Worm (Caenorhabditis elegans) whole organism, early embryonic: ENCODE measurements around the gene ZK1128.3.

Experiments used
- B0310.2 ChIP-seq: sonication (generic microtip); optimal IDR thresholded peaks from 2 replicates; lab custom pipeline; 2016; ENCODE audit warnings: mild to moderate bottlenecking, missing genetic modification characterization, missing compliant biosample characterization
- F13C5.2 ChIP-seq: sonication (generic microtip); optimal IDR thresholded peaks from 2 replicates; lab custom pipeline; 2017; ENCODE audit warnings: mild to moderate bottlenecking, missing genetic modification characterization, inconsistent platforms, missing compliant biosample characterization
- aly-1 ChIP-seq: sonication (generic microtip); optimal IDR thresholded peaks from 2 replicates; lab custom pipeline; 2016; ENCODE audit warnings: missing genetic modification characterization, missing compliant biosample characterization
- ama-1 ChIP-seq: fragments of 150-350 bp; optimal IDR thresholded peaks from 2 replicates; lab custom pipeline; 2014
- ceh-13 ChIP-seq: fragments of 200-800 bp; sonication (Bioruptor generic); optimal IDR thresholded peaks from 2 replicates; lab custom pipeline; 2018; ENCODE audit warnings: mild to moderate bottlenecking, missing genetic modification characterization, missing compliant biosample characterization
- ceh-36 ChIP-seq: sonication (generic microtip); optimal IDR thresholded peaks from 2 replicates; lab custom pipeline; 2016; ENCODE audit warnings: missing genetic modification characterization, inconsistent platforms, missing compliant biosample characterization
- ets-7 ChIP-seq: sonication (generic microtip); optimal IDR thresholded peaks from 2 replicates; lab custom pipeline; 2016; ENCODE audit warnings: missing genotype, missing genetic modification characterization, missing compliant biosample characterization
- flt-1 ChIP-seq: fragments of 200-800 bp; sonication (Bioruptor generic); IDR thresholded peaks from 2 replicates; pipeline ENCODE4 v1.3.6; 2022; ENCODE audit warnings: missing genetic modification characterization, missing compliant biosample characterization
- hmbx-1 ChIP-seq: sonication (generic microtip); optimal IDR thresholded peaks from 2 replicates; lab custom pipeline; 2016; ENCODE audit warnings: mild to moderate bottlenecking, missing genetic modification characterization, missing compliant biosample characterization
- hmg-4 ChIP-seq: fragments of 200-800 bp; sonication (Bioruptor generic); optimal IDR thresholded peaks from 2 replicates; lab custom pipeline; 2018; ENCODE audit warnings: mild to moderate bottlenecking, missing genetic modification characterization, missing compliant biosample characterization
- hnd-1 ChIP-seq: sonication (generic microtip); optimal IDR thresholded peaks from 2 replicates; lab custom pipeline; 2016; ENCODE audit warnings: missing genetic modification characterization, missing compliant biosample characterization
- pes-1 ChIP-seq: fragments of 200-800 bp; sonication (Bioruptor generic); IDR thresholded peaks from 2 replicates; pipeline ENCODE4 v1.3.6; 2022; ENCODE audit warnings: missing genetic modification reagents, missing genetic modification characterization, missing compliant biosample characterization
- scrt-1 ChIP-seq: fragments of 200-800 bp; sonication (Bioruptor generic); IDR thresholded peaks from 2 replicates; pipeline ENCODE4 v1.3.6; 2022; ENCODE audit warnings: missing genetic modification characterization, missing compliant biosample characterization
- sea-1 ChIP-seq: fragments of 200-800 bp; sonication (Bioruptor generic); conservative IDR thresholded peaks from 2 replicates; pipeline ENCODE4 v1.3.6; 2022; ENCODE audit warnings: missing genetic modification characterization, missing compliant biosample characterization
- tbx-11 ChIP-seq: fragments of 200-800 bp; sonication (Bioruptor generic); IDR thresholded peaks from 2 replicates; pipeline ENCODE4 v1.3.6; 2022; ENCODE audit warnings: missing genetic modification characterization, missing compliant biosample characterization
- tbx-37 ChIP-seq: fragments of 200-800 bp; sonication (Bioruptor generic); conservative IDR thresholded peaks from 2 replicates; pipeline ENCODE4 v1.3.6; 2022; ENCODE audit warnings: missing genetic modification reagents, missing genetic modification characterization, missing compliant biosample characterization
- tra-4 ChIP-seq: sonication (generic microtip); optimal IDR thresholded peaks from 2 replicates; lab custom pipeline; 2017; ENCODE audit warnings: missing genetic modification characterization, missing compliant biosample characterization

ZK1128.3 gene

DNA sequence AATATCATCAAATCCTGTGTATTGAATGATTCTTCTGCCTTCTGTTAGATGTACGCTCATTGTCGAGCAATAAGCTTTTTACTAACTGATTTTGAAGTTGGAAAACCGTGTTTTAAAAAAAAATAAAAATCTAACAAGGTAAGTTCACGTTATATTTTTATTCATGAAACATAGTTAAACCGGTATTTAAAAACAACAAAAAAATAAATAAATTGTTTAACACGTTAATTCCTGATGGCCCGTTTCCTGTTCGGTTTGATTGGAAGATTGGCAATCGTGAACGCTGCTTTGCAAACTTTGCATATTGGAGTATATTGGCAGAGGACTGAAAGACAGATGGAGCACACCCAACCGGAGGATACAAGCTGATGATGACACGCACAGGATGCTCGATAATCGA lies at the start of gene ZK1128.3:
ZK1128.3 (minus strand) TSS at position 101 of the 400 bp plus-strand sequence.
- TF ChIP-seq hmbx-1 (tag; lab: Kevin White, UChicago) (no peak), pes-1 (GFP tag; lab: Robert Waterston, UW) (no peak), B0310.2 (tag; lab: Kevin White, UChicago) (no peak), flt-1 (GFP tag; lab: Robert Waterston, UW) (no peak), hnd-1 (no peak), ceh-13 (no peak), tra-4 (tag; lab: Kevin White, UChicago) (no peak), hmg-4 (GFP tag; lab: Kevin White, UChicago) (no peak), F13C5.2 (tag; lab: Kevin White, UChicago) (no peak), ceh-36 (no peak), ets-7 (tag; lab: Kevin White, UChicago) (no peak), sea-1 (GFP tag; lab: Robert Waterston, UW) (no peak), scrt-1 (no peak), ama-1 (no peak), tbx-11 (GFP tag; lab: Robert Waterston, UW) (no peak), aly-1 (tag; lab: Kevin White, UChicago) (no peak), tbx-37 (GFP tag; lab: Robert Waterston, UW) (no peak)

DNA sequence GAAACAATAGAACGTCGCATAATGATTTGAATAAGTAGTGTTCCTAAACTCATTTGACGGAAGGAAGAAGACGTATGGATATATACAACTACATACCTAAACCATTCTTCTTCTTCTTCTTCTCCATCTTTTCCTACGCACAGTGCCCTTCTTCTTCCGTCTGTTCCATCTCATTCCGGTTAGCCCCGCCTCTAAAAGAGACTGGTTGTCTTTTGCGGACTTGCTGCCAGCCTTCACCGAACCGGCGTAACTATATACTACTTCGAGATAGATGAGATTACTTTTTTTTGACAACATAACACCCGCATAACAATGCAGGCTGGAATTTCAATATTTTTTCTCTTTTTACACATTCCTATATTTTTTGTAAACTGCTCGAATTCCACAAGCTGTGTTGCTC lies 41.7 kb upstream of the ZK1128.3 start, which contains the start of the genes K08E5.5 and mua-3:
K08E5.5 (minus strand) TSS at position 101 of the 400 bp plus-strand sequence.
mua-3 (plus strand) TSS at position 313 of the 400 bp plus-strand sequence.
- TF ChIP-seq ets-7 (tag; lab: Kevin White, UChicago) = no peak
- no peak for TF ChIP-seq flt-1 (GFP tag; lab: Robert Waterston, UW)
- no peak for TF ChIP-seq hmbx-1 (tag; lab: Kevin White, UChicago)
- TF ChIP-seq hnd-1 = no peak
- TF ChIP-seq ceh-13 = no peak
- TF ChIP-seq ceh-36 = no peak
- TF ChIP-seq ama-1 = no peak
- TF ChIP-seq sea-1 (GFP tag; lab: Robert Waterston, UW) = no peak
- no peak for TF ChIP-seq aly-1 (tag; lab: Kevin White, UChicago)
- no peak for TF ChIP-seq scrt-1
- no peak for TF ChIP-seq B0310.2 (tag; lab: Kevin White, UChicago)
- no peak for TF ChIP-seq tbx-11 (GFP tag; lab: Robert Waterston, UW)

DNA sequence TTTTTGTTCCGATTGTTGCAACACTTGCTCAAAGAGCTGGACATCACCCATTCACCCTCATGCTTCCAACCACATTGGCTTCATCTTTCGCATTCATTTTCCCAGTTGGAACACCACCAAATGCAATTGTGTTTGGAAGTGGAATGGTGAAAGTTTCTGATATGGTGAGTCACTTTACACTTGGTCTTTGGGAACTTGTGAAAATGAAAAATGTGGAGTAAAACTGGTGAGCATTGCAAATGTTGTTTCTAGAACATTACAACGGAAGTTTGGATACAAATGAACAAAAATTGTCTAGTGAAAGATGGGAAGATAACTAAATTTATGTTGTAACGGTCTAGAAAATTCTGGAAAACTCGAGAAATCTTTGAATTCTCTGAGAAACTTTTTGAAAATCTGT lies 37.6 kb upstream of the ZK1128.3 start:
- TF ChIP-seq ets-7 (tag; lab: Kevin White, UChicago) (no peak), aly-1 (tag; lab: Kevin White, UChicago) (no peak), hnd-1 (no peak), sea-1 (GFP tag; lab: Robert Waterston, UW) (no peak), hmbx-1 (tag; lab: Kevin White, UChicago) (no peak), flt-1 (GFP tag; lab: Robert Waterston, UW) (no peak), ama-1 (no peak), scrt-1 (no peak), pes-1 (GFP tag; lab: Robert Waterston, UW) (no peak), ceh-13 (no peak), hmg-4 (GFP tag; lab: Kevin White, UChicago) (no peak), B0310.2 (tag; lab: Kevin White, UChicago) (no peak)

DNA sequence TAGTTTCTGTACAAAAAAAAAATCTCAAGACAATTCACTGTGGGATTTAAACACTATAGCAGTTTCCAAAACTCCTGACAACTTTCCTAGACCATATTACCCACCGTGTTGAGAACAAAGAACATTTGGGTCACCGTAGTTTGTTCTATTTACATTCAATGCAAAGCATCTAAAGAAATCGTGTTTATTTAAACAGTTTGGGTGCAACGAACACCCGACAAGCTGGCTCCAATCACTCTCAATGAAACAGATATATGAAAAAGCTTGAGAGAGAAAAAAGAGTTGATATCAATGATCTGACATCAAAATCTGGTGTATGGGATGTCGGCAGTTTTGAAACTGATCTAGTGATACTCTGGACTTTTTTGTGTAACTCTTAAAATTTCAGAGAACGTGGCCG lies 36.3 kb upstream of the ZK1128.3 start:
- no peak for TF ChIP-seq flt-1 (GFP tag; lab: Robert Waterston, UW)
- no peak for TF ChIP-seq pes-1 (GFP tag; lab: Robert Waterston, UW)
- no peak for TF ChIP-seq scrt-1
- no peak for TF ChIP-seq tra-4 (tag; lab: Kevin White, UChicago)
- no peak for TF ChIP-seq B0310.2 (tag; lab: Kevin White, UChicago)
- TF ChIP-seq hmbx-1 (tag; lab: Kevin White, UChicago) = no peak
- TF ChIP-seq ama-1 = no peak
- no peak for TF ChIP-seq hmg-4 (GFP tag; lab: Kevin White, UChicago)
- no peak for TF ChIP-seq ets-7 (tag; lab: Kevin White, UChicago)
- TF ChIP-seq ceh-36 = no peak
- TF ChIP-seq hnd-1 = no peak
- TF ChIP-seq tbx-11 (GFP tag; lab: Robert Waterston, UW) = no peak
- no peak for TF ChIP-seq F13C5.2 (tag; lab: Kevin White, UChicago)
- TF ChIP-seq aly-1 (tag; lab: Kevin White, UChicago) = no peak
- no peak for TF ChIP-seq ceh-13
- no peak for TF ChIP-seq sea-1 (GFP tag; lab: Robert Waterston, UW)
- TF ChIP-seq tbx-37 (GFP tag; lab: Robert Waterston, UW) = no peak

DNA sequence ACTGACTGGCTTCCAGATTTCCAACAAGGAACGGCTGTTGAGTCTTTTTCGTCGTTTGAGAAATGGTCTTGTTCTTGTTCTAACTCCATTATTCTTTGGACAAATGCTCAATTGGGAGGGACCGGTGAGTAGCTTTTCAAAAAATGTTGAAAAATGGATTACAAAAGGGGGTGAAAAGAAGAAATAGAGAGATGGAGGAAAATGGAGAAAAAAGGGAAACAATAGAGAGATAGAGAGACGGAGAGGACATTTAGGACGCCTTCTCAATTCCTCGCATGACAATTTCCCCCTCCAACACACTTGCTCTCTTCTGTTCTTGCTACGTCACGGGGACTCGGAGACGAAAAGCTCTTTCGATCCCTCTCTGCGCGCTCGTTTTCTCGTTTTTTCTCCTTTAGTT lies 34.3 kb upstream of the ZK1128.3 start:
- TF ChIP-seq aly-1 (tag; lab: Kevin White, UChicago) (no peak), hmbx-1 (tag; lab: Kevin White, UChicago) (no peak), ceh-13 (no peak), F13C5.2 (tag; lab: Kevin White, UChicago) (no peak), tra-4 (tag; lab: Kevin White, UChicago) (no peak), hnd-1 (no peak), sea-1 (GFP tag; lab: Robert Waterston, UW) (no peak), flt-1 (GFP tag; lab: Robert Waterston, UW) (no peak), pes-1 (GFP tag; lab: Robert Waterston, UW) (no peak), hmg-4 (GFP tag; lab: Kevin White, UChicago) (no peak), scrt-1 (no peak), tbx-11 (GFP tag; lab: Robert Waterston, UW) (no peak), B0310.2 (tag; lab: Kevin White, UChicago) (no peak), tbx-37 (GFP tag; lab: Robert Waterston, UW) (no peak), ets-7 (tag; lab: Kevin White, UChicago) (no peak), ama-1 (no peak), ceh-36 (no peak)

DNA sequence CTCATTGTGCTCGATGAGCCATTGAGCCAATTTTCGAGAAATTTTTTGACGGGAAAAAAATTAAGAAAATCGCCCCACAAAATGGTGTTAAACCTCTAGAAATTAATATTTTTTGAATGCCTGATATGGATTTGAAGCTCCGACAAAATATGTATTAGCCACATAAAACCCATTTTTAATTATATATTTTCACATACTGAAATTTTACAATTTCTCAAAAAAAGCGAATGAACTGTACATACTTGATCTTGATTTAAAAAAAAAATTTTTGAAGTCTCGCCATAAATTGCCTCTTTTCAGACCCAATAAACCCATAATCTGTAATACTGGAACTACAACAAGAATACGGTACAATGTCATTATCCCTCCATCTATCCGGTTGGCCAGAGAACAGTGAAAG lies 33.8 kb upstream of the ZK1128.3 start, which contains the start of gene nac-3:
nac-3 (plus strand) TSS at position 301 of the 400 bp plus-strand sequence.
- TF ChIP-seq hmg-4 (GFP tag; lab: Kevin White, UChicago) (no peak), B0310.2 (tag; lab: Kevin White, UChicago) (no peak), scrt-1 (no peak), aly-1 (tag; lab: Kevin White, UChicago) (no peak), F13C5.2 (tag; lab: Kevin White, UChicago) (no peak), ceh-36 (no peak), hnd-1 (no peak), tbx-11 (GFP tag; lab: Robert Waterston, UW) (no peak), ceh-13 (no peak), tra-4 (tag; lab: Kevin White, UChicago) (no peak), ama-1 (no peak), flt-1 (GFP tag; lab: Robert Waterston, UW) (no peak), ets-7 (tag; lab: Kevin White, UChicago) (no peak), tbx-37 (GFP tag; lab: Robert Waterston, UW) (no peak), pes-1 (GFP tag; lab: Robert Waterston, UW) (no peak)
